Worm (Caenorhabditis elegans) whole organism, dauer: Measurements from ENCODE around the gene W10G11.2.

Experiments used
- unc-62 ChIP-seq: sonication (generic microtip); optimal IDR thresholded peaks from 2 replicates; lab custom pipeline; 2017; ENCODE audit warnings: missing biosample characterization, missing genetic modification reagents, missing genetic modification characterization

The W10G11.2 gene

DNA sequence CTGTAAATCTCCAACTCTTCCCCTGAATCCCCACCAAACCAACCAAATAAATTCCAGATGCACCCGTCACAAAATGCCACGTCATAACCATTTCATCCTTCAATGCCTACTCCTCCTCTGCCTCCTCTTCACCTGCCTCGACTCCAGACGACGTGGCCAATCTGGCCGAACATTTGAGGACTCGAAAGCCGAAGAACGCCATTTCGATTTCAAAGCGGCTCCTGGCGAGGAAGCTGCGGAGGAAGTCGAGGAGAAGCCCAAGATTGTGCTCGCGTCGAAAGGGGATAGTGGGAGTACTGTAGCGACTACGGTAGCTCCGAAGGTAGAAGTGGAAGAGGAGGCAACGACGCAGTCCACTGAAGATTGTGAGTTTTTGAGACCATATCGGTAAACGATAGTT, 4.0 kb downstream of the W10G11.2 start, which contains the start of gene lgc-45:
lgc-45 (plus strand) TSS at position 56 of the 400 bp plus-strand sequence.
- no peak for TF ChIP-seq unc-62

DNA sequence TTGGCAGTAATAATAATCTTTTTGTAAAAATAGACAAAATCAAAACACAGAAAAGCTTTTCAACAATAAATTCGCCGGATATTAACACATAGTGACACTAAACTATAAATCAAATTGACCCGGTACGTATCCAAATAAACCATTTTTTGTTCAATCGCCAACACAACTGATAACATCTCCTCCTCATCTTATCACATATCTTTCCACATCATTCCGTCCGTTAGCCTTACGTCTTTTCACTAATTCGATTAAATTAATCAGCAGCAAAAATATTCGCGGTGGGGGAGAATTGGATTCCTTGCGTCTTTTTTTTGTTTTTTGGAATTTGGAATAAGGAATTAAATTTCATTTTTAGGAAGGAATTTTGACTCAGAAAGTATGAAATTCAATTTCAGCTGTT, 4.9 kb downstream of the W10G11.2 start:
- TF ChIP-seq unc-62 = no peak

- TF ChIP-seq unc-62 = no peak
Observed at ce11 chrII:3555281-3555680, 6.2 kb downstream of the W10G11.2 start.

ce11 chrII:3554673-3555072, 6.8 kb downstream of the W10G11.2 start:
- TF ChIP-seq unc-62 = no peak

ce11 chrII:3553453-3553852, 8.0 kb downstream of the W10G11.2 start, which contains the start of gene dnc-3:
dnc-3 (plus strand) TSS chrII:3553724.
- no peak for TF ChIP-seq unc-62

DNA sequence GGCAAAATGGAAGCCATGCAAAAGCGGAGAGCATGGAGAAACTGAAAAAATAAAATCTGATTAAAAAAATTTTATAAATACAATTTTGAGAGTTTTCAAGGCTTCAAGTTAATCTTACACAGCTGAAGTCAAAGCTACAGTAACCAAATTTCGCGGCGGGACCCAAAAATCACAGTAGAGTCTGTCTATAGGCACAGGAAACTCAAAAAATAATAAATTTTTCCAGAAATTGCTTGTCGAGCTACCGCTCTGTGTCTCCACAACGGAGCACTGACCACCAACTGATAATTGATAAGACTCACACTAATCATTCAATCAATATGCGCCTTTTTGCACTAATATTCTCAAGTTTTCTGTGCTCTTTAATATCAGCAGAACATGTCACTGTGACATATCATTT, 11.1 kb downstream of the W10G11.2 start, which contains the start of gene W10G11.19:
W10G11.19 (plus strand) TSS at position 301 of the 400 bp plus-strand sequence.
- no peak for TF ChIP-seq unc-62

DNA sequence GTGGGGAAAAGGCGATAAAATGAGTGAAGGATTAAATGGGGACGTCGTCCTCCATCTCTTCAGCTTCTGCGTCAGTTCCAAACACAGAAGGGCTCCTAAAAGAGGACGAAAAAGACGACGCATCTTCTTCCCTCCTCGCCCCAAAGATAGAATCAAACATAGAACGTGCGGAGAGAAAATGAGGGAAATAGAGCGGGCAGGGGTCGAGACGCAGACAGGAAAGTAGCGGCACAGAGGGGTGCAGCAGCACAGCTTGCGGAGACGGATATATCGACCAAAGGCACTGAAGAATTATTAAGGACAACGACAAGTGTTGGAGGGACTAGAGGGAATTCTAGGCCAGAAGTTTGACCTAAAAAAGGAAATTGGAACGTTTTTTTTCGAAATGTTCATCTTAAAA, 14.2 kb downstream of the W10G11.2 start:
- no peak for TF ChIP-seq unc-62

DNA sequence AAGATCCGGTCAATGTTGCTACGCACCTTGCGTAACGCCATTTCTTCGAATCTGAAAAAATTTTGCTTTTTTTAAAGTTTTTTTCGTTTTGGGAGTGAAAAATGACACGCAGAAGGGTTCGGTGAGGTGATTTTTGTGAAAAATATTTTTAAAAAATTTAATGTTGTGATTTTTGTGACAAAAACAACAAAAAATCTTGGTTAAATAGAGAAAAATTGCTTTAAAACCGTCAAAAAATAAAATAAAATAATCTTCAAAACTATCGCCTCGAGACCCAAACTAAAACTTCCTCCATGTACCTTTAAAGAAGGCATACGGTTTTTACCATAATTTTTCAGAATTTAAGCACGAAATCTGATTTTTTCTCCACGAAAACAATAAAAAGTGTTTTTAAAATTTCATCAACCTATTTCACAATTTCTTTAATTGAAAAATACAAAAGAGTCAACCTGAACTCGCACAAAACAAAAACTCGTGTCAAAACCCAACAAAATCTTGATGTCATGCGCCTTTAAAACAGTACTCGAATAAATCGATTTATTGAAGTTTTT, 15.0 kb downstream of the W10G11.2 start, which contains the start of gene apd-3:
apd-3 (minus strand) TSS at position 51 of the 551 bp plus-strand sequence.
- TF ChIP-seq unc-62 = no peak

ce11 chrII:3540151-3540550, 21.3 kb downstream of the W10G11.2 start:
- no peak for TF ChIP-seq unc-62

ce11 chrII:3528256-3528655, 33.2 kb downstream of the W10G11.2 start, which contains the start of gene ncs-6:
ncs-6 (minus strand) TSS chrII:3528516.
- TF ChIP-seq unc-62 = no peak

DNA sequence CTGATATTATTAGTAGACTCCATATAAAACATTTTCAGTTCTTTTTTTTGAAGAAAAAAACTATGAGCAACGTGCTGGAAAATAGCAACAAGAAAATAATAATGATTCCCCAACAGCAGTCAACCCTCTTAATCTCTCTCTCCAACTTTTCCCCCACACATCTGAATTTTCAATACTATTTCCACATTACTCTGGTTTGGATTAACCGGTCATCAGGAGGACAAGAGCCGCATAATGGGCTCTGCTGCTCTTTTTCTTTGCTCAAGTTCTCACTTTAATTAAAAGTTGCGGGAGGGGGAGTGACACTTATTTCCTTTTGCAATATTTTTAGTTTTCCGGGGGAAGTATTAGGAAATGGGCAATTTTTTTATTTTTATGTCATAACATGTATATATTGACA, 34.0 kb downstream of the W10G11.2 start:
- TF ChIP-seq unc-62 = no peak

DNA sequence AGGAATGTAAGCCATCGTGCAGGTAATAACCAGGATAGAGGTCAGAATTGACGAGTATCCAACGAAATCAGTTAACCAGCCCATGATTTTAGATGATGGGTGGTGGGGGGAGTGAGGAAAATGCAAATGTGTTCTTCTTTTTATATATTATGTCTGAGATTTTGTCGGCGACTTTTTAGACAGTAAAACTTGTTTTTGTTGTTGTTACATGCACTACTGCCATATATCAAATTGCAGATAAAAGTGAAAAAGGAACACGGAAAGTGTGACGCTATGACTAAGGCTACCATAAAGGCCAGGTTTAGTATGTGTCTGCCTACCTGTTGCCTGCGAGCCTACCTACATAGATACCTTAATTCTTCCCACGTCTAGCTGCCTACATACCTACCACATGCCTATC, 37.4 kb downstream of the W10G11.2 start, which contains the start of gene col-72:
col-72 (minus strand) TSS at position 101 of the 400 bp plus-strand sequence.
- no peak for TF ChIP-seq unc-62

DNA sequence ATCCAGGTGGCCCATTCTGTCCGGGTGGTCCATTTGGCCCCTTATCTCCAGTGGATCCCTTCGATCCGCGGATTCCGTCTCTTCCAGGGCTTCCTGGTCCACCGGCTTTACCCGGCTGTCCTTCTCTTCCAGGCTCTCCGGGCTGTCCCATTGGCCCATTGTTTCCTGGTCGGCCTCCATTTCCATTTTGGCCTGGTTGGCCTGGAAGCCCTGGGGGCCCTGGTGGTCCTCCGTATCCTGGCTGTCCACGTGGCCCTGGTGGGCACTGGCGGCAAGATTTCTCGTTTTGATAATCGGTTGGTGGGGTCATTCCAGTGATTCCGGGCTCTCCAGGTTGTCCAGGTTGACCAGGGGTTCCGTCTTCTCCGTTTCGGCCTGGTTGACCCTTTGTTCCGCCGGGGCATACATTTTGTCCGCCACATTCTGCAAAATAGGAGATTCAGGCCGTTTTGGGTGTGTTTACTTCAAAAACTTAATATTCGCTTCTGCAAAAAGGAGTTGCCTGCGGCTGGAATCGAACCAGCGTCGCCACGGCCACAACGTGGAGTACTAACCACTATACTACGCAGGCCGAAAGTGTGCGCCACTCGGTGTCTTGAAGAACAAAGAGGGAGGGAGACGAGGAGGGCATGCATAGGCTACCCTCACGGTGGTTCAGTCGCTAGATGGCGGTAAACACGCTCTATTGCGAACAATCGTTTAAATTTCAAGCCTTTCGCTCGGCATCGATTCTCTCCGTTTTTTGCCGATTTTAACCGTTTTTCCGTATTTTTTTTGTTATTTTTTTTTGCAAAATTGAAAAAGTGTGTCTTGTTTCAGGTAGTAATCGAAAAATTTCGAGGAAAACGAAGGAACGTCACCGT, 40.2 kb downstream of the W10G11.2 start, which contains the start of gene W09G10.9:
W09G10.9 (plus strand) TSS at position 813 of the 863 bp plus-strand sequence.
- TF ChIP-seq unc-62 = no peak

DNA sequence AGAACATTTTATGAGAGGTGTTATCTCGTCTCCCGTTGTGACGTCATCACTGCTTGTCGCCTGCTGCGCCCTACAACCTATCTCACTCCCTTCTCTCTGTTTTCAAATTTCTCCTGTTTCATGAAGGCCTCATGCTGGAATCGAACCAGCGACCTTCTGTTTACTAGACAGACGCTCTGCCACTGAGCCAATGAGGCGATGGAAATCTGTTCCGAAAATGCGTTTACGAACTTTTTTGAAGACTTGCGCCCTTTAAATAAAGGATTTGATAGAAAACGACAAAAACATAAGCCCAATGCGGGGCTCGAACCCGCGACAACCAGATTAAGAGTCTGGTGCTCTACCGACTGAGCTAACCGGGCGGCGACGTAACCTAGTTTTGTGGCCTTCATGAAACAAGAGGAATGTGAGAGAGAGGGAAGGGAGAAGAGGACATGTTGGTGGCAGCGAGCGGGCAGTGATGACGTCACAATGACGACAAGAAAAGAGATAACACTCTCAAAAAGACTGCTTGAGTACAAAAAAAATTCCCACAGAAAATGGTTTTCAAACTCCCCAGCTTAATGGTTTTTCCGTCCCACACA, 42.4 kb downstream of the W10G11.2 start, which contains the start of gene clec-126:
clec-126 (plus strand) TSS at position 534 of the 584 bp plus-strand sequence.
- TF ChIP-seq unc-62 = no peak

- TF ChIP-seq unc-62 = no peak
Observed at ce11 chrII:3516175-3516574, 45.3 kb downstream of the W10G11.2 start.

- no peak for TF ChIP-seq unc-62
Observed at ce11 chrII:3515384-3516053, 45.9 kb downstream of the W10G11.2 start, which contains the start of the genes Y49F6B.14 and clec-125. Y49F6B.14 (minus strand) TSS chrII:3515484. clec-125 (plus strand) TSS chrII:3516003.
